Worm (Caenorhabditis elegans) whole organism, L2 larva: ENCODE data around the gene C35D10.17.

Experiments used
- R02D3.7 ChIP-seq: fragments of 150-350 bp; optimal IDR thresholded peaks from 2 replicates; lab custom pipeline; 2014; ENCODE audit warnings: missing biosample characterization, missing genetic modification characterization
- ama-1 ChIP-seq: fragments of 150-350 bp; optimal IDR thresholded peaks from 2 replicates; lab custom pipeline; 2018; ENCODE audit warnings: inconsistent platforms
- blmp-1 ChIP-seq: sonication (generic microtip); optimal IDR thresholded peaks from 2 replicates; lab custom pipeline; 2017; ENCODE audit warnings: missing genetic modification characterization, mild to moderate bottlenecking, missing compliant biosample characterization, antibody characterized with exemption, moderate library complexity; ENCODE audit not compliant: insufficient read depth
- lin-13 ChIP-seq: fragments of 150-350 bp; optimal IDR thresholded peaks from 2 replicates; lab custom pipeline; 2014; ENCODE audit warnings: missing biosample characterization, missing genetic modification reagents, missing genetic modification characterization
- lin-39 ChIP-seq: fragments of 150-350 bp; optimal IDR thresholded peaks from 2 replicates; lab custom pipeline; 2014; ENCODE audit warnings: missing biosample characterization, missing genetic modification reagents, missing genetic modification characterization
- nhr-77 ChIP-seq: fragments of 150-350 bp; optimal IDR thresholded peaks from 2 replicates; lab custom pipeline; 2014; ENCODE audit warnings: missing biosample characterization, missing genetic modification characterization
- zag-1 ChIP-seq: fragments of 150-350 bp; optimal IDR thresholded peaks from 2 replicates; lab custom pipeline; 2014; ENCODE audit warnings: missing biosample characterization, missing genetic modification characterization
- ztf-11 ChIP-seq: sonication (generic microtip); optimal IDR thresholded peaks from 2 replicates; lab custom pipeline; 2017; ENCODE audit warnings: missing biosample characterization, missing genetic modification characterization

DNA sequence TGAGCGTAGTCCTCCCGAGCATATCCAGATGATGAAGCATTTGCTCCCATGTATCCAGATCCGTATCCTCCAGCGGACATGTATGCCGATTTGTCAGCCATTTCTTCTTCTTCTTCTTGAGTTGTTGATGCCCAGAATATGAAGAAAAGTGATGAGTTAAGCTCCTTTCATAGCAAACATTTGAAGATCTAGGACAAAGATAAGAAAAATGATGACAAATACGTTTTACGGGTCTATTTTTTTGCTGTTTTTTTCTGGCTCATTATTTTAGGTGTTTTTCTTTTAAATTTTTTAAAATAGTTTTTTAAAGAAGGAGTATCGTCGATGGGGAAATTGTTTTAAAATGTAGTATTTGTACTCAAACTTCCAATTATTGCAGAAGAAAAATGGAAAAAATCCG, 36.7 kb upstream of the C35D10.17 start, which contains the start of gene nspd-9:
- no peak for TF ChIP-seq zag-1 (tag; lab: Kevin White, UChicago)
- TF ChIP-seq blmp-1 (tag; lab: Kevin White, UChicago): no peak
- no peak for TF ChIP-seq lin-13 (GFP tag; lab: Kevin White, UChicago)
- TF ChIP-seq ama-1 (lab: Kevin White, UChicago): no peak
- no peak for TF ChIP-seq nhr-77
- no peak for TF ChIP-seq R02D3.7 (tag; lab: Kevin White, UChicago)
- TF ChIP-seq lin-39 (tag; lab: Kevin White, UChicago): no peak
- TF ChIP-seq ztf-11 (tag; lab: Kevin White, UChicago): no peak
